Worm (Caenorhabditis elegans) whole organism, late embryonic: ENCODE results near the gene odd-1.

Experiments used
- C38D4.7 ChIP-seq: fragments of 200-800 bp; sonication (Bioruptor generic); optimal IDR thresholded peaks from 2 replicates; lab custom pipeline; 2018; ENCODE audit warnings: mild to moderate bottlenecking, missing genetic modification characterization, moderate library complexity, missing compliant biosample characterization
- K09A11.1 ChIP-seq: sonication (generic microtip); optimal IDR thresholded peaks from 2 replicates; lab custom pipeline; 2017; ENCODE audit warnings: antibody characterized with exemption, mild to moderate bottlenecking, missing genetic modification characterization, missing compliant biosample characterization; ENCODE audit not compliant: insufficient read depth
- T23F11.4 ChIP-seq: fragments of 200-800 bp; sonication (Bioruptor generic); optimal IDR thresholded peaks from 2 replicates; lab custom pipeline; 2018; ENCODE audit warnings: mild to moderate bottlenecking, missing genetic modification characterization, missing compliant biosample characterization
- Y22D7AL.16 ChIP-seq: sonication (generic microtip); optimal IDR thresholded peaks from 2 replicates; lab custom pipeline; 2016; ENCODE audit warnings: missing genetic modification characterization, missing compliant biosample characterization
- ahr-1 ChIP-seq: sonication (generic microtip); optimal IDR thresholded peaks from 2 replicates; lab custom pipeline; 2016; ENCODE audit warnings: missing genetic modification characterization, missing compliant biosample characterization
- ama-1 ChIP-seq: fragments of 150-350 bp; optimal IDR thresholded peaks from 2 replicates; lab custom pipeline; 2014
- ceh-14 ChIP-seq: sonication (generic microtip); optimal IDR thresholded peaks from 2 replicates; lab custom pipeline; 2016; ENCODE audit warnings: missing genotype, missing genetic modification characterization, missing compliant biosample characterization
- ceh-18 ChIP-seq: sonication (generic microtip); optimal IDR thresholded peaks from 2 replicates; lab custom pipeline; 2016; ENCODE audit warnings: missing genetic modification characterization, missing compliant biosample characterization
- ceh-19 ChIP-seq: fragments of 200-800 bp; sonication (Bioruptor generic); optimal IDR thresholded peaks from 2 replicates; lab custom pipeline; 2018; ENCODE audit warnings: mild to moderate bottlenecking, missing genetic modification characterization, missing compliant biosample characterization
- ceh-2 ChIP-seq: sonication (generic microtip); optimal IDR thresholded peaks from 2 replicates; lab custom pipeline; 2016; ENCODE audit warnings: missing genotype, missing genetic modification characterization, missing compliant biosample characterization
- ceh-31 ChIP-seq: sonication (generic microtip); optimal IDR thresholded peaks from 2 replicates; lab custom pipeline; 2016; ENCODE audit warnings: missing genetic modification characterization, missing compliant biosample characterization
- ceh-34 ChIP-seq: sonication (generic microtip); optimal IDR thresholded peaks from 2 replicates; lab custom pipeline; 2016; ENCODE audit warnings: mild to moderate bottlenecking, missing genetic modification characterization, missing compliant biosample characterization
- ceh-45 ChIP-seq: fragments of 200-800 bp; sonication (Bioruptor generic); IDR thresholded peaks from 2 replicates; pipeline ENCODE4 v1.3.6; 2022; ENCODE audit warnings: missing genetic modification reagents, missing genetic modification characterization, missing compliant biosample characterization
- ceh-6 ChIP-seq: fragments of 200-800 bp; sonication (Bioruptor generic); optimal IDR thresholded peaks from 2 replicates; lab custom pipeline; 2018; ENCODE audit warnings: mild to moderate bottlenecking, missing genetic modification characterization, missing compliant biosample characterization
- che-1 ChIP-seq: sonication (generic microtip); optimal IDR thresholded peaks from 2 replicates; lab custom pipeline; 2016; ENCODE audit warnings: mild to moderate bottlenecking, missing genetic modification characterization, missing compliant biosample characterization
- dmd-4 ChIP-seq: sonication (generic microtip); optimal IDR thresholded peaks from 2 replicates; lab custom pipeline; 2016; ENCODE audit warnings: borderline replicate concordance, missing genetic modification characterization, missing compliant biosample characterization
- dve-1 ChIP-seq: sonication (generic microtip); optimal IDR thresholded peaks from 2 replicates; lab custom pipeline; 2017; ENCODE audit warnings: antibody characterized with exemption, mild to moderate bottlenecking, missing genetic modification characterization, missing compliant biosample characterization
- ets-4 ChIP-seq: sonication (generic microtip); optimal IDR thresholded peaks from 2 replicates; lab custom pipeline; 2016; ENCODE audit warnings: missing genetic modification characterization, missing compliant biosample characterization
- eyg-1 ChIP-seq: sonication (generic microtip); optimal IDR thresholded peaks from 2 replicates; lab custom pipeline; 2016; ENCODE audit warnings: missing genotype, missing genetic modification characterization, missing compliant biosample characterization
- fkh-10 ChIP-seq: fragments of 150-350 bp; optimal IDR thresholded peaks from 2 replicates; lab custom pipeline; 2014; ENCODE audit warnings: missing biosample characterization, missing genetic modification reagents, missing genetic modification characterization
- fkh-6 ChIP-seq: sonication (generic microtip); optimal IDR thresholded peaks from 2 replicates; lab custom pipeline; 2016; ENCODE audit warnings: missing genetic modification characterization, missing compliant biosample characterization
- gmeb-2 ChIP-seq: sonication (generic microtip); optimal IDR thresholded peaks from 2 replicates; lab custom pipeline; 2016; ENCODE audit warnings: missing genetic modification characterization, inconsistent platforms, missing compliant biosample characterization
- hlh-13 ChIP-seq: fragments of 200-800 bp; sonication (Bioruptor generic); optimal IDR thresholded peaks from 2 replicates; lab custom pipeline; 2018; ENCODE audit warnings: mild to moderate bottlenecking, missing genetic modification characterization, missing compliant biosample characterization
- hlh-15 ChIP-seq: sonication (generic microtip); optimal IDR thresholded peaks from 2 replicates; lab custom pipeline; 2016; ENCODE audit warnings: missing genetic modification characterization, missing compliant biosample characterization
- hlh-6 ChIP-seq: sonication (generic microtip); optimal IDR thresholded peaks from 2 replicates; lab custom pipeline; 2016; ENCODE audit warnings: missing genotype, missing genetic modification characterization, missing compliant biosample characterization
- hlh-8 ChIP-seq: sonication (generic microtip); optimal IDR thresholded peaks from 2 replicates; lab custom pipeline; 2016; ENCODE audit warnings: missing genotype, missing genetic modification characterization, missing compliant biosample characterization
- lim-6 ChIP-seq: sonication (generic microtip); optimal IDR thresholded peaks from 2 replicates; lab custom pipeline; 2016; ENCODE audit warnings: missing genetic modification characterization, missing compliant biosample characterization
- pag-3 ChIP-seq: sonication (generic microtip); optimal IDR thresholded peaks from 2 replicates; lab custom pipeline; 2016; ENCODE audit warnings: missing compliant biosample characterization, missing genetic modification characterization, borderline replicate concordance
- pax-1 ChIP-seq: fragments of 150-350 bp; optimal IDR thresholded peaks from 2 replicates; lab custom pipeline; 2014; ENCODE audit warnings: missing biosample characterization, missing genetic modification characterization
- pha-2 ChIP-seq: sonication (generic microtip); optimal IDR thresholded peaks from 2 replicates; lab custom pipeline; 2017; ENCODE audit warnings: mild to moderate bottlenecking, missing genetic modification characterization, missing compliant biosample characterization
- pha-4 ChIP-seq: fragments of 150-350 bp; optimal IDR thresholded peaks from 2 replicates; lab custom pipeline; 2018; ENCODE audit warnings: missing biosample characterization, missing genetic modification reagents, missing genetic modification characterization
- pros-1 ChIP-seq: fragments of 150-350 bp; optimal IDR thresholded peaks from 2 replicates; lab custom pipeline; 2014; ENCODE audit warnings: missing biosample characterization, missing genetic modification reagents, missing genetic modification characterization
- ref-2 ChIP-seq: sonication (generic microtip); optimal IDR thresholded peaks from 2 replicates; lab custom pipeline; 2016; ENCODE audit warnings: missing genetic modification characterization, missing compliant biosample characterization
- rnt-1 ChIP-seq: sonication (generic microtip); optimal IDR thresholded peaks from 2 replicates; lab custom pipeline; 2016; ENCODE audit warnings: missing genetic modification characterization, missing compliant biosample characterization
- sdc-2 ChIP-seq: sonication (generic microtip); optimal IDR thresholded peaks from 2 replicates; lab custom pipeline; 2016; ENCODE audit warnings: missing genotype, missing genetic modification characterization, missing compliant biosample characterization
- syd-9 ChIP-seq: sonication (generic microtip); optimal IDR thresholded peaks from 2 replicates; lab custom pipeline; 2016; ENCODE audit warnings: mild to moderate bottlenecking, missing genetic modification characterization, moderate library complexity, missing compliant biosample characterization
- tbx-2 ChIP-seq: sonication (generic microtip); optimal IDR thresholded peaks from 2 replicates; lab custom pipeline; 2016; ENCODE audit warnings: missing genetic modification characterization, missing compliant biosample characterization
- tbx-7 ChIP-seq: sonication (generic microtip); optimal IDR thresholded peaks from 2 replicates; lab custom pipeline; 2016; ENCODE audit warnings: missing genotype, missing genetic modification characterization, missing compliant biosample characterization
- unc-42 ChIP-seq: sonication (generic microtip); optimal IDR thresholded peaks from 2 replicates; lab custom pipeline; 2016; ENCODE audit warnings: missing genotype, missing genetic modification characterization, missing compliant biosample characterization
- unc-55 ChIP-seq: sonication (generic microtip); optimal IDR thresholded peaks from 2 replicates; lab custom pipeline; 2017; ENCODE audit warnings: missing biosample characterization, missing genetic modification reagents, missing genetic modification characterization
- unc-86 ChIP-seq: sonication (generic microtip); optimal IDR thresholded peaks from 2 replicates; lab custom pipeline; 2016; ENCODE audit warnings: missing genetic modification characterization, missing compliant biosample characterization

odd-1 gene

DNA sequence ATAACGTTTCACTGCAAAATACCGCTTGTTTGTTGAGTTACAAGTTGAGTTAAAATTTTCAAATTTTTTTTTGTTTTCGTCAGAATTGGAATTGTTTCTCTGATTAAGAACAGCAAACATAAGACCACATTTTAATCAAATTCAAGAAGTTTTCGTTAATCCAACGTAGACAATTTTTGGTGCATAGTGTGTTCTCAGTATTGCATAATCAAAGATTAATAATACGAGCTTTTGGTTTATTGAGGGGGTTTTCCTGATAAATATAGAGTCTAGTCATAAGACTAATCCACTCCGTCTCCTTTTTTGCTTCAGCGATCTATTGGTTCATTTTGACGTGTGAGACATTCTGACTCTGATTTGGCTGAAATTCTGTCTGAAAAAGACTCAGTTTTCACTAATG is 13.0 kb upstream of the odd-1 start, which contains the start of gene nhr-9:
TSS of gene nhr-9 (plus strand) at position 307 of the 400 bp plus-strand sequence.
- TF ChIP-seq ets-4, result no peak
- no peak for TF ChIP-seq ceh-45 (GFP tag; lab: Robert Waterston, UW)
- TF ChIP-seq ceh-34 (tag; lab: Kevin White, UChicago), result no peak
- TF ChIP-seq K09A11.1 (tag; lab: Kevin White, UChicago), result no peak
- TF ChIP-seq unc-55 (GFP tag; lab: Kevin White, UChicago), result no peak
- no peak for TF ChIP-seq ref-2 (tag; lab: Kevin White, UChicago)
- TF ChIP-seq ahr-1, result no peak
- TF ChIP-seq tbx-2 (tag; lab: Kevin White, UChicago), result no peak
- no peak for TF ChIP-seq hlh-13 (GFP tag; lab: Kevin White, UChicago)
- no peak for TF ChIP-seq ceh-6
- TF ChIP-seq C38D4.7, result no peak
- TF ChIP-seq dve-1 (tag; lab: Kevin White, UChicago), result no peak
- TF ChIP-seq pax-1 (tag; lab: Kevin White, UChicago), result no peak
- no peak for TF ChIP-seq pros-1 (tag; lab: Kevin White, UChicago)
- TF ChIP-seq unc-42 (tag; lab: Kevin White, UChicago), result no peak
- no peak for TF ChIP-seq T23F11.4 (GFP tag; lab: Kevin White, UChicago)
- TF ChIP-seq rnt-1 (tag; lab: Kevin White, UChicago), result no peak
- no peak for TF ChIP-seq fkh-6
- no peak for TF ChIP-seq unc-86 (tag; lab: Kevin White, UChicago)

- no peak for TF ChIP-seq ceh-31 (tag; lab: Kevin White, UChicago)
Measured at ce11 chrIII:7096481-7096880, 11.6 kb upstream of the odd-1 start.

ce11 chrIII:7100001-7100400 is 8.1 kb upstream of the odd-1 start, which contains the start of gene ZK418.11:
Gene ZK418.11 (plus strand): TSS chrIII:7100289.
- TF ChIP-seq pha-4 (tag; lab: Kevin White, UChicago), result no peak
- TF ChIP-seq pag-3 (tag; lab: Kevin White, UChicago), result no peak
- no peak for TF ChIP-seq gmeb-2 (tag; lab: Kevin White, UChicago)
- TF ChIP-seq ceh-2 (tag; lab: Kevin White, UChicago), result no peak
- TF ChIP-seq rnt-1 (tag; lab: Kevin White, UChicago), result no peak
- TF ChIP-seq ceh-19 (GFP tag; lab: Kevin White, UChicago), result no peak
- no peak for TF ChIP-seq lim-6 (tag; lab: Kevin White, UChicago)
- TF ChIP-seq ama-1 (lab: Kevin White, UChicago), result no peak
- TF ChIP-seq pha-2, result no peak
- TF ChIP-seq che-1 (tag; lab: Kevin White, UChicago), result no peak
- no peak for TF ChIP-seq eyg-1 (tag; lab: Kevin White, UChicago)
- TF ChIP-seq ceh-14 (tag; lab: Kevin White, UChicago), result no peak
- no peak for TF ChIP-seq ahr-1
- no peak for TF ChIP-seq hlh-8 (tag; lab: Kevin White, UChicago)
- TF ChIP-seq fkh-10, result no peak

DNA sequence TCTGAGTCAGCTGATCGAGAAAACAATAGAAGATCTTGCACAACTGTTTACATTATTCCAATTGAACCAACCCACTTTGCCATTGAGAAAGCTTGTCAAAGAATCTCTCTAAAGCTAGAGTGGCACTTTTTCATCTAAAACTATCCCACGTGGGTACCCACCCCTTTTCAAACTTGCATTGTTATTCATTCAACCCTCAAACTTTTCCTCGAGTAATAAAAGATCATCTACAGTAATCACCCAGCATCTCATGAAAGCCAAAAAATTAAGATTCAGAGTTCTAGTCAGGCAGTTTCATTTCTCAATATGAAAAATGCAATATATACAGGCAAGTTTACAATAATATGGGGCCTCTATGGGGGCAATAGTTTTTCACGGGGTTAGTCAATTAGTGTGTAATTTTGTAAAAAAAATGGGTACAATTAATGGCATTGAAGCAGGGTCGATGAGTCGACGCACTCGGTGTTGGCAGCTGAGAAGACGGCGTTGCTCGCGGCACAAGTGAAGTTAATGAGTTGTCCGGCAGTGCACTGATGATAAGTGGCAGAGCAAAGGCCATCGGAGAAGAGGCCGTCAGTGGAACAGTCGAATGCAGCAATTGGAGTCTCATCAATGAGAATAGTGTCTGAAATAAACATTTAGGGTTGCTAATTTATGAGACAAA is 6.2 kb upstream of the odd-1 start:
- TF ChIP-seq sdc-2 (no peak), dmd-4 (tag; lab: Kevin White, UChicago) (no peak)

DNA sequence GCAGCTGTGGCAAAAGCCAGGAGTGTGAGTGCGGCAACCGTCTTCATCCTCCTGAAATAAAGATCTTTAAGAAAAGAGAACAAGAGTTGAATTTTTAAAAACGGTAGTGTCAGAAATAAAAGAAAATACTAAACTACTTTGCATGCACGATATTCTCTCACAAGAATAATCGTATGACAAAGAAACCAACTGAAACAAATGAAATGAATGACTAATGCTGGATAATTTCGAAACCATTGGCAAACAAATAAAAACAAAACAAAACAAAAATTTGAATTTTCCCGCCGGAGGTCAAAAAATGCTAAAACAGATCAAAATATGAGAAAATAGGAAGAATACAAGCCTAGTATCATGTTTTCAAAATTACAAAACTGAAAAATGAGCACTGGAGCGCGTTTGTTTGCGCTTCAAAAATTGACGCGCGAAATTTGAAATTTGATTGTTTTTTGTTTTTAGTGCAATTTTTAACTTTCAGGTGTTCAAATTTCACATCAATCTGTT is 4.1 kb upstream of the odd-1 start, which contains the start of gene cpg-2:
TSS of gene cpg-2 (minus strand) at position 51 of the 501 bp plus-strand sequence.
- TF ChIP-seq ceh-34 (tag; lab: Kevin White, UChicago) (no peak), pax-1 (tag; lab: Kevin White, UChicago) (no peak), hlh-8 (tag; lab: Kevin White, UChicago) (no peak), tbx-7 (no peak), ahr-1 (no peak), Y22D7AL.16 (tag; lab: Kevin White, UChicago) (no peak), ceh-19 (GFP tag; lab: Kevin White, UChicago) (no peak), syd-9 (no peak), ceh-14 (tag; lab: Kevin White, UChicago) (no peak), hlh-6 (tag; lab: Kevin White, UChicago) (no peak), ceh-18 (no peak), hlh-15 (no peak), ref-2 (tag; lab: Kevin White, UChicago) (no peak)
